Worm (Caenorhabditis elegans) whole organism, L4 larva: ENCODE data around the gene C06A8.8.

Experiments used
- F37D6.2 ChIP-seq: sonication (generic microtip); optimal IDR thresholded peaks from 2 replicates; lab custom pipeline; 2016; ENCODE audit warnings: mild to moderate bottlenecking, missing genetic modification characterization, missing compliant biosample characterization
- R02D3.7 ChIP-seq: fragments of 150-350 bp; sonication (generic microtip); optimal IDR thresholded peaks from 3 replicates; lab custom pipeline; 2014; ENCODE audit warnings: missing biosample characterization, missing genetic modification characterization
- Y5F2A.4 ChIP-seq: fragments of 200-800 bp; sonication (Bioruptor generic); optimal IDR thresholded peaks from 2 replicates; lab custom pipeline; 2018; ENCODE audit warnings: mild to moderate bottlenecking, missing genetic modification characterization, missing compliant biosample characterization
- aha-1 ChIP-seq: fragments of 150-350 bp; peaks from one replicate; lab custom pipeline; 2014; ENCODE audit warnings: missing biosample characterization, missing genetic modification characterization
- ama-1 ChIP-seq: fragments of 150-350 bp; optimal IDR thresholded peaks from 2 replicates; lab custom pipeline; 2014; ENCODE audit warnings: inconsistent platforms, mixed read lengths
- ceh-20 ChIP-seq: fragments of 200-800 bp; sonication (Bioruptor generic); IDR thresholded peaks from 2 replicates; pipeline ENCODE4 v1.3.6; 2022; ENCODE audit warnings: missing genetic modification reagents, missing genetic modification characterization, missing compliant biosample characterization
- ces-1 ChIP-seq: fragments of 150-350 bp; sonication (generic microtip); optimal IDR thresholded peaks from 4 replicates; lab custom pipeline; 2014; ENCODE audit warnings: missing biosample characterization, missing genetic modification reagents, missing genetic modification characterization
- ctbp-1 ChIP-seq: fragments of 200-800 bp; sonication (Bioruptor generic); IDR thresholded peaks from 2 replicates; pipeline ENCODE4 v1.3.6; 2022; ENCODE audit warnings: missing genetic modification reagents, missing genetic modification characterization, missing compliant biosample characterization
- daf-16 ChIP-seq, 3 experiments: sonication (generic microtip); optimal IDR thresholded peaks; 2 replicates each; lab custom pipeline; 2016 to 2017; ENCODE audit warnings: missing genetic modification characterization in 3 of 3, missing genetic modification reagents in 3 of 3, mild to moderate bottlenecking in 2 of 3, missing compliant biosample characterization in 2 of 3, missing biosample characterization in 1 of 3, moderate library complexity in 1 of 3
- daf-8 ChIP-seq: fragments of 200-800 bp; sonication (Bioruptor generic); IDR thresholded peaks from 2 replicates; pipeline ENCODE4 v1.3.6; 2022; ENCODE audit warnings: missing genetic modification characterization, missing compliant biosample characterization
- dmd-6 ChIP-seq: fragments of 200-800 bp; sonication (Bioruptor generic); IDR thresholded peaks from 2 replicates; pipeline ENCODE4 v1.3.6; 2022; ENCODE audit warnings: missing genetic modification reagents, missing genetic modification characterization, missing compliant biosample characterization
- dmd-8 ChIP-seq: fragments of 200-800 bp; sonication (Bioruptor generic); IDR thresholded peaks from 2 replicates; pipeline ENCODE4 v1.3.6; 2022; ENCODE audit warnings: missing genetic modification characterization, missing compliant biosample characterization
- dpl-1 ChIP-seq: fragments of 150-350 bp; optimal IDR thresholded peaks from 2 replicates; lab custom pipeline; 2014; ENCODE audit warnings: missing biosample characterization, missing genetic modification reagents, missing genetic modification characterization
- duxl-1 ChIP-seq: sonication (generic microtip); optimal IDR thresholded peaks from 2 replicates; lab custom pipeline; 2016; ENCODE audit warnings: mild to moderate bottlenecking, missing genetic modification characterization, moderate library complexity, missing compliant biosample characterization; ENCODE audit not compliant: poor library complexity
- fkh-10 ChIP-seq: fragments of 150-350 bp; optimal IDR thresholded peaks from 2 replicates; lab custom pipeline; 2014; ENCODE audit warnings: missing biosample characterization, missing genetic modification reagents, missing genetic modification characterization
- hif-1 ChIP-seq, 2 experiments: sonication (generic microtip); optimal IDR thresholded peaks; 2 replicates each; lab custom pipeline; 2016 to 2017; ENCODE audit warnings: missing compliant biosample characterization in 2 of 2, missing genetic modification characterization in 2 of 2, missing genetic modification reagents in 2 of 2, missing genotype in 2 of 2, mild to moderate bottlenecking in 1 of 2
- hmg-1.1 ChIP-seq: fragments of 200-800 bp; sonication (Bioruptor generic); IDR thresholded peaks from 2 replicates; pipeline ENCODE4 v1.3.6; 2022; ENCODE audit warnings: missing genetic modification reagents, missing genetic modification characterization, missing compliant biosample characterization
- jun-1 ChIP-seq: fragments of 150-350 bp; optimal IDR thresholded peaks from 2 replicates; lab custom pipeline; 2014; ENCODE audit warnings: missing biosample characterization, missing genetic modification reagents, missing genetic modification characterization
- lin-13 ChIP-seq: fragments of 150-350 bp; optimal IDR thresholded peaks from 2 replicates; lab custom pipeline; 2014; ENCODE audit warnings: missing biosample characterization, missing genetic modification reagents, missing genetic modification characterization
- lin-15B ChIP-seq: fragments of 150-350 bp; sonication (generic microtip); optimal IDR thresholded peaks from 3 replicates; lab custom pipeline; 2014; ENCODE audit warnings: missing biosample characterization, missing genetic modification characterization
- lsy-2 ChIP-seq, 2 experiments: fragments of 150-350 bp in 1 of 2; sonication (generic microtip) in 1 of 2; optimal IDR thresholded peaks; 2 replicates each; lab custom pipeline; 2014 to 2017; ENCODE audit warnings: missing biosample characterization in 2 of 2, missing genetic modification characterization in 2 of 2
- madf-5 ChIP-seq, 2 experiments: fragments of 200-800 bp; sonication (Bioruptor generic); IDR thresholded peaks; 2 replicates each; pipeline ENCODE4 v1.3.6; 2022; ENCODE audit warnings: missing compliant biosample characterization in 2 of 2, missing genetic modification characterization in 2 of 2
- mdl-1 ChIP-seq, 2 experiments: fragments of 150-350 bp in 1 of 2; sonication (generic microtip) in 1 of 2; optimal IDR thresholded peaks; 2 replicates each; lab custom pipeline; 2014 to 2017; ENCODE audit warnings: missing biosample characterization in 2 of 2, missing genetic modification characterization in 2 of 2
- mdt-29 ChIP-seq: fragments of 200-800 bp; sonication (Bioruptor generic); IDR thresholded peaks from 2 replicates; pipeline ENCODE4 v1.3.6; 2022; ENCODE audit warnings: missing genetic modification reagents, missing genetic modification characterization, missing compliant biosample characterization
- mep-1 ChIP-seq: fragments of 150-350 bp; sonication (generic microtip); optimal IDR thresholded peaks from 3 replicates; lab custom pipeline; 2014; ENCODE audit warnings: missing biosample characterization, missing genetic modification characterization
- nhr-102 ChIP-seq: sonication (generic microtip); optimal IDR thresholded peaks from 2 replicates; lab custom pipeline; 2016; ENCODE audit warnings: mild to moderate bottlenecking, missing genetic modification characterization, moderate library complexity, missing compliant biosample characterization
- nhr-111 ChIP-seq: fragments of 200-800 bp; sonication (Bioruptor generic); optimal IDR thresholded peaks from 2 replicates; lab custom pipeline; 2018; ENCODE audit warnings: mild to moderate bottlenecking, missing genetic modification characterization, missing compliant biosample characterization
- nhr-237 ChIP-seq: sonication (generic microtip); optimal IDR thresholded peaks from 2 replicates; lab custom pipeline; 2017; ENCODE audit warnings: missing biosample characterization, missing genetic modification characterization
- nhr-25 ChIP-seq: sonication (generic microtip); optimal IDR thresholded peaks from 2 replicates; lab custom pipeline; 2017; ENCODE audit warnings: missing genetic modification characterization, mild to moderate bottlenecking, missing compliant biosample characterization, antibody characterized with exemption, moderate library complexity, borderline replicate concordance; ENCODE audit not compliant: insufficient read depth
- nhr-42 ChIP-seq: fragments of 200-800 bp; sonication (Bioruptor generic); IDR thresholded peaks from 2 replicates; pipeline ENCODE4 v1.3.6; 2022; ENCODE audit warnings: missing genetic modification characterization, missing compliant biosample characterization
- nhr-6 ChIP-seq: fragments of 150-350 bp; optimal IDR thresholded peaks from 2 replicates; lab custom pipeline; 2014; ENCODE audit warnings: missing biosample characterization, missing genetic modification characterization
- nhr-77 ChIP-seq: fragments of 150-350 bp; optimal IDR thresholded peaks from 2 replicates; lab custom pipeline; 2014; ENCODE audit warnings: missing biosample characterization, missing genetic modification characterization
- tra-1 ChIP-seq: fragments of 200-800 bp; sonication (Bioruptor generic); IDR thresholded peaks from 2 replicates; pipeline ENCODE4 v1.3.6; 2022; ENCODE audit warnings: missing genetic modification reagents, missing genetic modification characterization, missing compliant biosample characterization
- unc-130 ChIP-seq: sonication (generic microtip); optimal IDR thresholded peaks from 2 replicates; lab custom pipeline; 2016; ENCODE audit warnings: missing genetic modification reagents, missing genetic modification characterization, missing compliant biosample characterization
- unc-39 ChIP-seq: sonication (generic microtip); optimal IDR thresholded peaks from 2 replicates; lab custom pipeline; 2017; ENCODE audit warnings: missing biosample characterization, missing genetic modification characterization
- unc-62 ChIP-seq, 3 experiments: fragments of 150-350 bp in 1 of 3; sonication (generic microtip); optimal IDR thresholded peaks in 2 of 3; peaks in 1 of 3; 1 replicate in 1 of 3; 2 replicates in 2 of 3; lab custom pipeline; 2014 to 2017; ENCODE audit warnings: missing biosample characterization in 3 of 3, missing genetic modification characterization in 3 of 3, missing genetic modification reagents in 3 of 3, missing genotype in 1 of 3
- zip-2 ChIP-seq: fragments of 150-350 bp; optimal IDR thresholded peaks from 2 replicates; lab custom pipeline; 2014; ENCODE audit warnings: missing biosample characterization, missing genetic modification characterization
- ztf-7 ChIP-seq: fragments of 150-350 bp; optimal IDR thresholded peaks from 2 replicates; lab custom pipeline; 2014; ENCODE audit warnings: missing biosample characterization, missing genetic modification characterization

C06A8.8 gene

ce11 chrII:7773427-7773993 lies 1.7 kb upstream of the C06A8.8 start (continued):
- TF ChIP-seq hmg-1.1 (GFP tag; lab: Robert Waterston, UW): no peak
- no peak for TF ChIP-seq daf-16 (GFP tag; optimal IDR thresholded peaks at IDR 0.05; lab: Kevin White, UChicago)
- peak; percentile 27 for TF ChIP-seq daf-16 (tag; optimal IDR thresholded peaks at IDR 0.05; lab: Kevin White, UChicago)
- TF ChIP-seq unc-130 (GFP tag; lab: Kevin White, UChicago): no peak
- 0 out of 2 replicates have a peak, but pooled peaks have one; percentile 13 for TF ChIP-seq dmd-6
- no peak for TF ChIP-seq mdt-29
- TF ChIP-seq mep-1: peak; percentile 27
- no peak for TF ChIP-seq mdl-1 (tag; optimal IDR thresholded peaks at IDR 0.05; lab: Kevin White, UChicago)
- peak; percentile 63 for TF ChIP-seq ama-1 (lab: Kevin White, UChicago)
- no peak for TF ChIP-seq nhr-6 (tag; lab: Kevin White, UChicago)
- TF ChIP-seq lin-13 (GFP tag; lab: Kevin White, UChicago): no peak
- TF ChIP-seq nhr-237: no peak
- TF ChIP-seq fkh-10 (GFP tag; lab: Kevin White, UChicago): no peak
- no peak for TF ChIP-seq lsy-2 (tag; optimal IDR thresholded peaks at IDR 0.05; lab: Kevin White, UChicago)
- TF ChIP-seq, all 104 proteins: peak for 12

- peak in 1 of 2 experiments; percentile 90 for TF ChIP-seq unc-62 (GFP tag; optimal IDR thresholded peaks at IDR 0.05 in 1 of 2; lab: Kevin White, UChicago)
- no peak for TF ChIP-seq unc-62 (tag; optimal IDR thresholded peaks at IDR 0.05; lab: Kevin White, UChicago)
- no peak for TF ChIP-seq F37D6.2 (tag; lab: Kevin White, UChicago)
- no peak for TF ChIP-seq Y5F2A.4 (GFP tag; lab: Kevin White, UChicago)
- TF ChIP-seq nhr-25: no peak
- no peak for TF ChIP-seq mdt-29
Measured at ce11 chrII:7772411-7772810, 594 bp upstream of the C06A8.8 start, which contains the start of gene C06A8.6. TSS of gene C06A8.6 (plus strand) at chrII:7772499.

- TF ChIP-seq aha-1: peak; percentile 66
- TF ChIP-seq duxl-1 (tag; lab: Kevin White, UChicago): no peak
- no peak for TF ChIP-seq unc-62 (GFP tag; optimal IDR thresholded peaks at IDR 0.05 in 1 of 2; lab: Kevin White, UChicago)
- no peak for TF ChIP-seq unc-62 (tag; optimal IDR thresholded peaks at IDR 0.05; lab: Kevin White, UChicago)
Measured at ce11 chrII:7770253-7770652, 1.6 kb downstream of the C06A8.8 start.

ce11 chrII:7769254-7769653 lies 2.6 kb downstream of the C06A8.8 start:
- TF ChIP-seq nhr-42 (GFP tag; lab: Robert Waterston, UW): no peak
- TF ChIP-seq nhr-25: peak; percentile 32
- no peak for TF ChIP-seq ztf-7 (tag; lab: Kevin White, UChicago)
- TF ChIP-seq hif-1 (tag; optimal IDR thresholded peaks at IDR 0.05; lab: Kevin White, UChicago): no peak
- TF ChIP-seq dpl-1 (GFP tag; lab: Kevin White, UChicago): no peak
- TF ChIP-seq nhr-102 (tag; lab: Kevin White, UChicago): no peak
- no peak for TF ChIP-seq hmg-1.1 (GFP tag; lab: Robert Waterston, UW)
- TF ChIP-seq mep-1: peak; percentile 4
- TF ChIP-seq nhr-77 (tag; lab: Kevin White, UChicago): no peak
- TF ChIP-seq, all 104 proteins: peak for 2

ce11 chrII:7765456-7765855 lies 6.4 kb downstream of the C06A8.8 start, which contains the start of gene srh-39:
TSS of gene srh-39 (minus strand) at chrII:7765556.
- TF ChIP-seq tra-1 (GFP tag; lab: Robert Waterston, UW) (no peak), ceh-20 (GFP tag; lab: Robert Waterston, UW) (no peak), nhr-111 (no peak), zip-2 (tag; lab: Kevin White, UChicago) (no peak), dmd-8 (GFP tag; lab: Robert Waterston, UW) (no peak), ces-1 (GFP tag; lab: Kevin White, UChicago) (no peak), daf-16 (GFP tag; optimal IDR thresholded peaks at IDR 0.05; lab: Kevin White, UChicago) (no peak), daf-16 (tag; optimal IDR thresholded peaks at IDR 0.05; lab: Kevin White, UChicago) (no peak), daf-8 (GFP tag; lab: Robert Waterston, UW) (no peak), duxl-1 (tag; lab: Kevin White, UChicago) (no peak), madf-5 (GFP tag; IDR thresholded peaks at IDR 0.05; lab: Robert Waterston, UW) (no peak), R02D3.7 (tag; lab: Kevin White, UChicago) (no peak), lin-15B (tag; lab: Kevin White, UChicago) (no peak), unc-39 (tag; lab: Kevin White, UChicago) (no peak), mep-1 (no peak), nhr-102 (tag; lab: Kevin White, UChicago) (no peak), ctbp-1 (GFP tag; lab: Robert Waterston, UW) (no peak), nhr-42 (GFP tag; lab: Robert Waterston, UW) (no peak), ama-1 (lab: Kevin White, UChicago) (no peak), jun-1 (tag; lab: Kevin White, UChicago) (no peak)
